Worm (Caenorhabditis elegans) whole organism, midembryonic: ENCODE measurements around the gene M88.3.

Source experiments
- T22C8.4 ChIP-seq: fragments of 200-800 bp; sonication (Bioruptor generic); IDR thresholded peaks from 2 replicates; pipeline ENCODE4 v1.3.6; 2022; ENCODE audit warnings: missing genetic modification characterization, missing compliant biosample characterization
- cog-1 ChIP-seq: sonication (generic microtip); optimal IDR thresholded peaks from 2 replicates; lab custom pipeline; 2016; ENCODE audit warnings: missing genetic modification characterization, missing compliant biosample characterization
- flt-1 ChIP-seq: fragments of 200-800 bp; sonication (Bioruptor generic); IDR thresholded peaks from 2 replicates; pipeline ENCODE4 v1.3.6; 2022; ENCODE audit warnings: missing genetic modification characterization, missing compliant biosample characterization
- klf-2 ChIP-seq: fragments of 200-800 bp; sonication (Bioruptor generic); conservative IDR thresholded peaks from 2 replicates; pipeline ENCODE4 v1.3.6; 2022; ENCODE audit warnings: missing genetic modification reagents, missing genetic modification characterization, missing compliant biosample characterization
- med-1 ChIP-seq: sonication (generic microtip); optimal IDR thresholded peaks from 2 replicates; lab custom pipeline; 2017; ENCODE audit warnings: missing genetic modification characterization, mild to moderate bottlenecking, missing compliant biosample characterization, antibody characterized with exemption, missing genetic modification reagents; ENCODE audit not compliant: insufficient read depth
- ref-1 ChIP-seq: fragments of 200-800 bp; sonication (Bioruptor generic); conservative IDR thresholded peaks from 2 replicates; pipeline ENCODE4 v1.3.6; 2022; ENCODE audit warnings: missing genetic modification reagents, missing genetic modification characterization, missing compliant biosample characterization
- tab-1 ChIP-seq: fragments of 200-800 bp; sonication (Bioruptor generic); IDR thresholded peaks from 2 replicates; pipeline ENCODE4 v1.3.6; 2022; ENCODE audit warnings: missing genetic modification characterization, missing compliant biosample characterization
- ztf-23 ChIP-seq: fragments of 200-800 bp; sonication (Bioruptor generic); IDR thresholded peaks from 2 replicates; pipeline ENCODE4 v1.3.6; 2022; ENCODE audit warnings: missing genetic modification reagents, missing genetic modification characterization, missing compliant biosample characterization
- ztf-29 ChIP-seq: fragments of 200-800 bp; sonication (Bioruptor generic); IDR thresholded peaks from 2 replicates; pipeline ENCODE4 v1.3.6; 2022; ENCODE audit warnings: missing genetic modification reagents, missing genetic modification characterization, missing compliant biosample characterization

The M88.3 gene

DNA sequence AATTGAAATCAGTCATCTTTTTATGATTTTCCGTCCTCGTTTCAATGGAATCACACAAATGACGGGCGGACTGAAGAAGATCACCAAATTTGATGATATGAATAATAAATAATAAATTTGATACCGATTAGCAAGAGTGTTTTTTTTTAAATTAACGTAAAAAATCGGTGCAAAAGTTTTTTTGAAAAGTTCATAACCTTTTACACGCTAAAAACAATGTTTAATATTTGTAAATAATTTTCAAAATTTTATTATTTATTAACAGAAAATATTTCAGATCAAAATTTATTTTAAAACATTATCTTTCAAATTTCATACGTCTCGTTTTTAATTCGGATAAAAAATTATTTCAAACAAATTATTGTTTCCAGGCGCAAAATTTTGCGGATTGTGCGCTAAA lies at the start of gene M88.3:
TSS of gene M88.3 (minus strand) at position 101 of the 400 bp plus-strand sequence.
- TF ChIP-seq ref-1 (GFP tag; lab: Robert Waterston, UW) (no peak), med-1 (GFP tag; lab: Kevin White, UChicago) (no peak), ztf-29 (GFP tag; lab: Robert Waterston, UW) (no peak), T22C8.4 (no peak), klf-2 (GFP tag; lab: Robert Waterston, UW) (no peak), cog-1 (no peak), tab-1 (GFP tag; lab: Robert Waterston, UW) (no peak), ztf-23 (GFP tag; lab: Robert Waterston, UW) (no peak)

ce11 chrIII:4594324-4594723 lies 49.5 kb upstream of the M88.3 start, which contains the start of gene apc-11:
TSS of gene apc-11 (minus strand) at chrIII:4594424.
- TF ChIP-seq med-1 (GFP tag; lab: Kevin White, UChicago) = no peak
- TF ChIP-seq ref-1 (GFP tag; lab: Robert Waterston, UW) = no peak
- TF ChIP-seq T22C8.4 = no peak
- TF ChIP-seq flt-1 (GFP tag; lab: Robert Waterston, UW) = no peak
- no peak for TF ChIP-seq ztf-23 (GFP tag; lab: Robert Waterston, UW)
- no peak for TF ChIP-seq cog-1
- TF ChIP-seq klf-2 (GFP tag; lab: Robert Waterston, UW) = no peak
- no peak for TF ChIP-seq tab-1 (GFP tag; lab: Robert Waterston, UW)
- TF ChIP-seq ztf-29 (GFP tag; lab: Robert Waterston, UW) = no peak

DNA sequence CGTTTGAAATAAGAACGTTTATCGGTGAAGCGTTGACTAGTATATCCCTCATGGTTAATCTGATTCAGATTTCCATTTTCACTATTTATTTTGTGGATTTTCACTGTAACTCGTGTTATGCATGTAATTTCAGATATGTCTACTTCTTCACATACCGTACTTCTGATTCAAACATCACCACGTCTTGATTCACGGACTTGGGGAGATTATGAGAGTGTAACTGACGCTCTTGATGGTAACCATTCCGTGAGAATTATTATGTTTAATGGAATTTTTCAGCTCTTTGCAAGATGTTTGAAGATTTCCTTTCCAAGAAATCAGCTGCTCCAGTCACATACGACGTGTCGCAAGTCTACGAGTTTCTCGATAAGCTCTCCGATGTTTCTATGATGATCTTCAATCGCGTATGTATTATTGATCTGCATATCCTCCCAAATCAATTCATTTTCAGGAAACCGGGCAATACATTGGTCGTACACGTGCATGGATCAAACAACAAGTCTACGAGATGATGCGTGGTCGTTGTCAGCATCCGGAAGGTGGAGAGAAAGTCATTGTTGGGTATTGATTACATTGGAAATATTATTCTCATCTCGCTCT lies 48.3 kb upstream of the M88.3 start, which contains the start of gene erh-2:
TSS of gene erh-2 (plus strand) at position 134 of the 600 bp plus-strand sequence.
- TF ChIP-seq med-1 (GFP tag; lab: Kevin White, UChicago) = no peak
- TF ChIP-seq ztf-23 (GFP tag; lab: Robert Waterston, UW) = no peak

ce11 chrIII:4587177-4587576 lies 42.3 kb upstream of the M88.3 start, which contains the start of the genes F35G12.7 and smc-4:
TSS of gene F35G12.7 (minus strand) at chrIII:4587330.
TSS of gene smc-4 (plus strand) at chrIII:4587501.
- 0 out of 2 replicates have a peak, but pooled peaks have one; percentile 20 for TF ChIP-seq T22C8.4
- TF ChIP-seq ztf-23 (GFP tag; lab: Robert Waterston, UW) = peak; percentile 34; the same call in 1 of the 2 replicates
- no peak for TF ChIP-seq med-1 (GFP tag; lab: Kevin White, UChicago)

- no peak for TF ChIP-seq klf-2 (GFP tag; lab: Robert Waterston, UW)
- no peak for TF ChIP-seq ztf-29 (GFP tag; lab: Robert Waterston, UW)
- TF ChIP-seq flt-1 (GFP tag; lab: Robert Waterston, UW) = no peak
- no peak for TF ChIP-seq ztf-23 (GFP tag; lab: Robert Waterston, UW)
- no peak for TF ChIP-seq tab-1 (GFP tag; lab: Robert Waterston, UW)
- no peak for TF ChIP-seq med-1 (GFP tag; lab: Kevin White, UChicago)
- no peak for TF ChIP-seq cog-1
- no peak for TF ChIP-seq T22C8.4
- no peak for TF ChIP-seq ref-1 (GFP tag; lab: Robert Waterston, UW)
Observed at ce11 chrIII:4584068-4584566, 39.3 kb upstream of the M88.3 start, which contains the start of gene F35G12.5. TSS of gene F35G12.5 (plus strand) at chrIII:4584118.

DNA sequence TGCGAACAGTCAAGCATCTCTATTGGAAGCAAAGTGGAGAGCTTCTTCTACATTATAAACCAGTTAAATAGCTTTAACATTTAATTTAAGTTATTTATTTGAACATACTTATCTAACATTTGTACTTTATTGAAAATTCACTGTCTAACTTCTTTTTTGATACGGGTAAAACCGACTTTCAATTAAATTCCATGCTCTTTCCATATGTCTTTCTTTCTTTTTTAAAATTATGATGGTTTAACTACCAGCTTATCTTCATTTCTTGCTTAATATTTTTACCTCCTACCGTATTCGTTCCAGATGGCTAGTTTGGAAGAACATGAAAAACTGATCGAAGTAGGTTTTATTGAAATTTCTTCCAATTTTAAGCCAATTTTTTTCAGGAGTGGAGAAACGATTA lies 36.6 kb upstream of the M88.3 start, which contains the start of gene F35G12.12:
TSS of gene F35G12.12 (plus strand) at position 301 of the 400 bp plus-strand sequence.
- no peak for TF ChIP-seq klf-2 (GFP tag; lab: Robert Waterston, UW)
- TF ChIP-seq ztf-29 (GFP tag; lab: Robert Waterston, UW) = no peak
- no peak for TF ChIP-seq ztf-23 (GFP tag; lab: Robert Waterston, UW)
- TF ChIP-seq flt-1 (GFP tag; lab: Robert Waterston, UW) = no peak
- TF ChIP-seq med-1 (GFP tag; lab: Kevin White, UChicago) = no peak
- TF ChIP-seq tab-1 (GFP tag; lab: Robert Waterston, UW) = no peak
- no peak for TF ChIP-seq cog-1
- no peak for TF ChIP-seq T22C8.4
- no peak for TF ChIP-seq ref-1 (GFP tag; lab: Robert Waterston, UW)

ce11 chrIII:4578385-4578903 lies 33.6 kb upstream of the M88.3 start, which contains the start of the genes sel-5 and wdr-48:
TSS of gene sel-5 (minus strand) at chrIII:4578437.
TSS of gene wdr-48 (plus strand) at chrIII:4578853.
- no peak for TF ChIP-seq klf-2 (GFP tag; lab: Robert Waterston, UW)
- TF ChIP-seq med-1 (GFP tag; lab: Kevin White, UChicago) = peak; percentile 5
- TF ChIP-seq ref-1 (GFP tag; lab: Robert Waterston, UW) = no peak
- TF ChIP-seq tab-1 (GFP tag; lab: Robert Waterston, UW) = no peak
- no peak for TF ChIP-seq flt-1 (GFP tag; lab: Robert Waterston, UW)
- no peak for TF ChIP-seq ztf-29 (GFP tag; lab: Robert Waterston, UW)
- no peak for TF ChIP-seq T22C8.4
- TF ChIP-seq ztf-23 (GFP tag; lab: Robert Waterston, UW) = no peak
- TF ChIP-seq cog-1 = peak; percentile 12

ce11 chrIII:4568455-4568854 lies 23.6 kb upstream of the M88.3 start, which contains the start of gene idhg-1:
TSS of gene idhg-1 (plus strand) at chrIII:4568797.
- TF ChIP-seq T22C8.4 (peak; percentile 92), med-1 (GFP tag; lab: Kevin White, UChicago) (peak; percentile 100), ztf-29 (GFP tag; lab: Robert Waterston, UW) (peak; percentile 96), flt-1 (GFP tag; lab: Robert Waterston, UW) (peak; percentile 98), klf-2 (GFP tag; lab: Robert Waterston, UW) (peak; percentile 97), ztf-23 (GFP tag; lab: Robert Waterston, UW) (peak; percentile 98), cog-1 (peak; percentile 89), ref-1 (GFP tag; lab: Robert Waterston, UW) (peak; percentile 97), tab-1 (GFP tag; lab: Robert Waterston, UW) (peak; percentile 99)

ce11 chrIII:4568030-4568429 lies 23.2 kb upstream of the M88.3 start, which contains the start of gene mlcd-1:
TSS of gene mlcd-1 (minus strand) at chrIII:4568130.
- TF ChIP-seq tab-1 (GFP tag; lab: Robert Waterston, UW) (no peak), cog-1 (no peak), ztf-23 (GFP tag; lab: Robert Waterston, UW) (no peak), T22C8.4 (no peak), ztf-29 (GFP tag; lab: Robert Waterston, UW) (no peak), med-1 (GFP tag; lab: Kevin White, UChicago) (no peak), ref-1 (GFP tag; lab: Robert Waterston, UW) (no peak), flt-1 (GFP tag; lab: Robert Waterston, UW) (no peak), klf-2 (GFP tag; lab: Robert Waterston, UW) (no peak)
